Fruit fly (Drosophila melanogaster) whole organism: ENCODE results near the gene nompC.

Experiments used
- CG8478 ChIP-seq: fragments of >200 bp; optimal IDR thresholded peaks from 2 replicates; lab custom pipeline; 2018; ENCODE audit warnings: inconsistent platforms
- Dll ChIP-seq: fragments of >200 bp; optimal IDR thresholded peaks from 2 replicates; lab custom pipeline; 2017
- EcR ChIP-seq, 2 experiments: fragments of >200 bp; optimal IDR thresholded peaks; 2 replicates each; lab custom pipeline; 2017; ENCODE audit warnings: missing biosample characterization in 2 of 2, missing genetic modification characterization in 2 of 2, missing genetic modification reagents in 2 of 2
- pan ChIP-seq: fragments of >200 bp; optimal IDR thresholded peaks from 2 replicates; lab custom pipeline; 2017
- psq ChIP-seq: fragments of >200 bp; optimal IDR thresholded peaks from 2 replicates; lab custom pipeline; 2017
- usp ChIP-seq: fragments of >200 bp; optimal IDR thresholded peaks from 2 replicates; lab custom pipeline; 2017; ENCODE audit warnings: missing biosample characterization, missing genetic modification characterization, mixed read lengths

nompC gene

DNA sequence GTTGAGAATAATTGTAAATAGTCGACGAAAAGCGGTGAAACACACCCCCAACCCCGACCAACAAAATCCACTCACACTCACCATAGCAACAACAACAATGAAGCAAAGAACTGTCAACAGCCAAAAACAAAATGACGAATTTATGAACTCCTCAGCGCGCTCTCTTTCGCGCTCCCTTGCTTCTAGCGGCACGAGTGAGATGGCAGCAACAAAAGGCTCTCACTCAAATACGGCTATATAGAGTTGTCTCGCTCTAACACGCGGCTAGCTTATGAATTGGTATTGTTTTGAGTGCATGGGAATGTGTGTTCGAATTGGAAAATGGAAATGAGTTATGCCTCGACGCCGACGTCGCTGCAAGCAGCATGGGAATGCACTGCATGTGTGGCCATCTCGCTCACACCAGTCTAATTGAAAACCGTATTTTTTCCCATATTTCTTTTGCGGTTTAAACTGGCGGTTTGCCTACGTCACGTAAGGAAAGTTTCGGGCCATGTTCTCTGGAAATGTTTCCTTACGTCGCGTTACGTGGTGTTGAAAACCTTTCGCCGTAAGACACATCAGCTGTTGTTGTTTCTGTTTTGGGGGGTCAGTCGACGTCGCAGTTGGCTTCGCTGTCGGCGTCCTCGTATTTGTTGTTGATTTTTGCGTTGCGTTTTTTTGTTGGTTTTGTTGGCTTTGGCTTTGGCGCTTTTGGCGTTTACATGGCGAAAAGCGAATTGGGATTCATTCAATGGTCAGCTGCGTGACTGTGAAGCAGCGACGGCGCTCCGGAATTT, 57.7 kb downstream of the nompC start, which contains the start of gene H15:
TSS of gene H15 (plus strand) at position 729 of the 779 bp plus-strand sequence.
- peak in 1 of 2 experiments; percentile 13 for TF ChIP-seq EcR (GFP tag; optimal IDR thresholded peaks at IDR 0.05; lab: Kevin White, UChicago)
- peak; percentile 38 for TF ChIP-seq Dll
- peak; percentile 96 for TF ChIP-seq CG8478 (lab: Kevin White, UChicago)
- TF ChIP-seq pan (lab: Kevin White, UChicago), result no peak

DNA sequence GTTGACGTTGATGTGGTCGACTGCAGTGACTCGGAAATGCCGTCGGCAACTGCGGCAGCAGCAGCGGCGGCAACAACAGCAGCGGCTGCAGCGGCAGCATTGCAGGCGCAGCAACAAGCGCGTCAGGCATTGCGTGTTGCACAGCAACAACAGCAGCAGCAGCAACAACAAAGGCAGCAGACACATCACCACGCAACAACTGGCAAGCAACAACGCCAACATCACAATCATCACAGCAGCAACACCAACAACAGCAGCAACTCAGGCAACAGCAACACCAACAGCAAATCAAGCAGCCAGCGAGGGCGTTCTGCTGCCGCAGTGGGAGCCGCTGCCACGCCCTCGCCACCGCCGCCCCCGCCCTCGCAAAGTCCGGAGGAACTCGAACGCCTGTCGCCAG, 61.0 kb downstream of the nompC start:
- TF ChIP-seq EcR (GFP tag; optimal IDR thresholded peaks at IDR 0.05; lab: Kevin White, UChicago), result no peak
- TF ChIP-seq Dll, result no peak
- TF ChIP-seq CG8478 (lab: Kevin White, UChicago), result no peak
- no peak for TF ChIP-seq psq
- TF ChIP-seq usp, result no peak
- TF ChIP-seq pan (lab: Kevin White, UChicago), result no peak

DNA sequence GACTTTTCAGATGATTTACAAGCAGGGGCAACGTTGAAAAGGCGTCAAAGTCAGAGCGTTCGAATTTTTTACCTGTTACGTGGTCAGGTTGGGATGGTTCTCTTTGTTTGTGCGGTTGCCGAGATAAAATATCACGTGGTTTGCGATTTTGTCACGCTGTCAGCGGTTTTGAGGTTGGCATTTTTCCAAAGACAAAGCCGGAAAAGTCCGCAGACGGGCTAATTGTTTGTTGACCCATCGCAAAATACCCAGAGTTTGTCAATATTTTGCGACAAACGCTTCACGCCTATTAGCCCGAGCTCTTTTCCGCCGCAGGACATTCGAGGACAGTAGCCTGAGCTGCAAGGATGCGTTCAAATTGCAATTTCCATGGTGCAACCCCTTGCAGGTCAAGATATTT, 64.3 kb downstream of the nompC start:
- TF ChIP-seq EcR (GFP tag; optimal IDR thresholded peaks at IDR 0.05; lab: Kevin White, UChicago) (no peak), psq (no peak), pan (lab: Kevin White, UChicago) (no peak), usp (no peak), CG8478 (lab: Kevin White, UChicago) (no peak), Dll (no peak)

DNA sequence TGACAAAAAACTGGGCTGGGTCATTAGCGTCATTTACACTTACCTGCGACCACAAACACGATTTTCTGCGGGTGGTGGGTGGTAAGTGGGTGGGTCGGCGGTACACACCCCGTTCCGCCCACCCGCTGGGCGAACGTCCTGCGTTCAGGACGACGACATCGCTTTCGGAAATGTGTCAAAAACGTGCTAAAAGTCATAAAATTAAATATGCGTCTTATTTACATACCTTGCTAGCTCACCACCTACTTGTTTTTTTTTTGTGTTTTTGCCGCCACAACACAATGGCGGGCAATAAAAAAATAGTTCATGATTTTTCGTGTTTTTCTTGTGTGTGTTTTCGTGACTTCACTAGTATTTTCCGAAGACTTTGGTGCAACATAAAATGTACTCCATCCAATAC, 66.5 kb downstream of the nompC start:
- no peak for TF ChIP-seq EcR (GFP tag; optimal IDR thresholded peaks at IDR 0.05; lab: Kevin White, UChicago)
- no peak for TF ChIP-seq psq
- no peak for TF ChIP-seq pan (lab: Kevin White, UChicago)
- TF ChIP-seq CG8478 (lab: Kevin White, UChicago), result no peak
- TF ChIP-seq usp, result no peak
- no peak for TF ChIP-seq Dll

DNA sequence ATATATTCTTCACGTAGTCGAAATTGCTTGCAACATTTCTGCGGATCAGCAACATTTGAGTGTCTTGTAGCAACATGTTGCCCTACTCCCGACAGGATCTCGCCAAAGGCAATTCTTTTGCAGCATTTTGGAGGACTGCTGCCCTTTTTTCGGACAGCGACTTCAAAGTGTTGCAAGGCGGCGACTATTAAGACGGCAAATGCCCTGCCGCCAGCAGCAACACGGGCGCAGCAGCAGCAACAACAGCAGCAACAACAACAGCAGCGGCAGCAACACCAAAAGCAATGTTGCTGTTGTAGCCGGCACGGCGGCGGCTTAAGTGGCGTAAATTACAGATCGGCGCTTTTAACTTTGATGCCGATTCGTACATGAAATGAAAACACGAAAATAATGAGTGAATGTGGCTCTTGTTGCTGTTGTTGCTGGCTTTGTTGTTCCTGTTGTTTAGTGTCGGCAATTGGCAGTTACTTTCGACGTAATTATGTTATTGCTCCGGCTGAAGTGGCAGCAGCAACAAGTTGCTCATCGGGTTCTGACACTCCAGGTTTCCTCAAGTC, 68.7 kb downstream of the nompC start:
- no peak for TF ChIP-seq pan (lab: Kevin White, UChicago)
- TF ChIP-seq Dll, result peak; percentile 61
